Worm (Caenorhabditis elegans): ENCODE data around the gene fbxa-114.

DNA sequence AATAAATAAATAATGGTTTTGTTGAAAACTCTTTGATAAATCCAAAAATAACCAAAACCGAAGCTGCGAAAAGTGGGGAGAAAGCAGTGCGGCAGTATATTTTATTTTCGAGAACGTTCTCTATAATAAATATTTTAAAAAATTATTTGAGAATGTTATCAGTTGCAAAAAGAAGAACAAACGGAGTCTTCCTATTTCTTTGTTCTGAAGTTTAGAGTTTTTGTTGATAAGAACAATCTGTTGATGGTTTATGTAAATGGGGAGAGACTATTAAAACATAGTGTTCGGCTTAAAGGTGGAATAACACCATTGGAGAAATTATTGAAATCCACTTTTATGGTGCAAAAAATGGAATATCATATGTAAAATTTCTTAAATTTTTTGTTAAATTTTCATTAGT lies 11.7 kb downstream of the fbxa-114 start:
- no peak for TF ChIP-seq ztf-29 (GFP tag; IDR thresholded peaks at IDR 0.05)
- TF ChIP-seq flt-1 (GFP tag; IDR thresholded peaks at IDR 0.05): no peak
- no peak for TF ChIP-seq tab-1 (GFP tag; IDR thresholded peaks at IDR 0.05)
- TF ChIP-seq med-1 (GFP tag; optimal IDR thresholded peaks at IDR 0.05; ENCODE audit: insufficient read depth): no peak
- TF ChIP-seq klf-2 (GFP tag; conservative IDR thresholded peaks at IDR 0.05): no peak
- no peak for TF ChIP-seq cog-1 (tag; optimal IDR thresholded peaks at IDR 0.05)
- TF ChIP-seq ztf-23 (GFP tag; IDR thresholded peaks at IDR 0.05): no peak
- TF ChIP-seq T22C8.4 (GFP tag; IDR thresholded peaks at IDR 0.05): no peak
- no peak for TF ChIP-seq ref-1 (GFP tag; conservative IDR thresholded peaks at IDR 0.05)
